Worm (Caenorhabditis elegans) whole organism, L4 larva: ENCODE data around the gene nlp-3.

Experiments
- F10B5.3 ChIP-seq: sonication (generic microtip); optimal IDR thresholded peaks from 2 replicates; lab custom pipeline; 2016; ENCODE audit warnings: mild to moderate bottlenecking, missing genetic modification characterization, missing compliant biosample characterization
- F26F4.8 ChIP-seq: fragments of 200-800 bp; sonication (Bioruptor generic); conservative IDR thresholded peaks from 2 replicates; pipeline ENCODE4 v1.3.6; 2022; ENCODE audit warnings: missing genetic modification characterization, missing compliant biosample characterization
- Y105C5A.15 ChIP-seq: fragments of 200-800 bp; sonication (Bioruptor generic); IDR thresholded peaks from 2 replicates; pipeline ENCODE4 v1.3.6; 2022; ENCODE audit warnings: missing genetic modification characterization, missing compliant biosample characterization
- ama-1 ChIP-seq: fragments of 150-350 bp; optimal IDR thresholded peaks from 2 replicates; lab custom pipeline; 2014; ENCODE audit warnings: inconsistent platforms, mixed read lengths
- ceh-62 ChIP-seq: sonication (generic microtip); optimal IDR thresholded peaks from 2 replicates; lab custom pipeline; 2017; ENCODE audit warnings: missing biosample characterization, missing genetic modification characterization
- cey-2 ChIP-seq: sonication (generic microtip); optimal IDR thresholded peaks from 3 replicates; lab custom pipeline; 2017; ENCODE audit warnings: missing genetic modification characterization, mild to moderate bottlenecking, missing compliant biosample characterization, antibody characterized with exemption, borderline replicate concordance; ENCODE audit not compliant: insufficient read depth
- daf-16 ChIP-seq, 3 experiments: sonication (generic microtip); optimal IDR thresholded peaks; 2 replicates each; lab custom pipeline; 2016 to 2017; ENCODE audit warnings: missing genetic modification characterization in 3 of 3, missing genetic modification reagents in 3 of 3, mild to moderate bottlenecking in 2 of 3, missing compliant biosample characterization in 2 of 3, missing biosample characterization in 1 of 3, moderate library complexity in 1 of 3
- dve-1 ChIP-seq: sonication (generic microtip); optimal IDR thresholded peaks from 2 replicates; lab custom pipeline; 2017; ENCODE audit warnings: antibody characterized with exemption, mild to moderate bottlenecking, missing genetic modification characterization, missing compliant biosample characterization; ENCODE audit not compliant: insufficient read depth
- gei-8 ChIP-seq: fragments of 200-800 bp; sonication (Bioruptor generic); optimal IDR thresholded peaks from 2 replicates; lab custom pipeline; 2018; ENCODE audit warnings: mild to moderate bottlenecking, missing genetic modification characterization, missing compliant biosample characterization
- hif-1 ChIP-seq, 2 experiments: sonication (generic microtip); optimal IDR thresholded peaks; 2 replicates each; lab custom pipeline; 2016 to 2017; ENCODE audit warnings: missing compliant biosample characterization in 2 of 2, missing genetic modification characterization in 2 of 2, missing genetic modification reagents in 2 of 2, missing genotype in 2 of 2, mild to moderate bottlenecking in 1 of 2
- hlh-11 ChIP-seq: fragments of 200-800 bp; sonication (Bioruptor generic); optimal IDR thresholded peaks from 2 replicates; lab custom pipeline; 2018; ENCODE audit warnings: mild to moderate bottlenecking, missing genetic modification characterization, missing compliant biosample characterization
- hlh-30 ChIP-seq: sonication (generic microtip); optimal IDR thresholded peaks from 2 replicates; lab custom pipeline; 2017; ENCODE audit warnings: antibody characterized with exemption, mild to moderate bottlenecking, missing genetic modification characterization, missing compliant biosample characterization; ENCODE audit not compliant: insufficient read depth
- lin-38 ChIP-seq: fragments of 200-800 bp; sonication (Bioruptor generic); IDR thresholded peaks from 2 replicates; pipeline ENCODE4 v1.3.6; 2022; ENCODE audit warnings: missing genetic modification reagents, missing genetic modification characterization, missing compliant biosample characterization
- lsy-2 ChIP-seq, 2 experiments: fragments of 150-350 bp in 1 of 2; sonication (generic microtip) in 1 of 2; optimal IDR thresholded peaks; 2 replicates each; lab custom pipeline; 2014 to 2017; ENCODE audit warnings: missing biosample characterization in 2 of 2, missing genetic modification characterization in 2 of 2
- mxl-2 ChIP-seq: fragments of 200-800 bp; sonication (Bioruptor generic); conservative IDR thresholded peaks from 2 replicates; pipeline ENCODE4 v1.3.6; 2022; ENCODE audit warnings: missing genetic modification reagents, missing genetic modification characterization, missing compliant biosample characterization
- nhr-11 ChIP-seq: fragments of 150-350 bp; optimal IDR thresholded peaks from 2 replicates; lab custom pipeline; 2014; ENCODE audit warnings: missing biosample characterization, missing genetic modification characterization
- nhr-48 ChIP-seq: sonication (generic microtip); optimal IDR thresholded peaks from 2 replicates; lab custom pipeline; 2016; ENCODE audit warnings: mild to moderate bottlenecking, missing genetic modification characterization, missing compliant biosample characterization
- php-3 ChIP-seq: fragments of 200-800 bp; sonication (Bioruptor generic); IDR thresholded peaks from 2 replicates; pipeline ENCODE4 v1.3.6; 2022; ENCODE audit warnings: missing genetic modification reagents, missing genetic modification characterization, missing compliant biosample characterization
- snpc-4 ChIP-seq: fragments of 150-350 bp; optimal IDR thresholded peaks from 2 replicates; lab custom pipeline; 2014; ENCODE audit warnings: missing biosample characterization, missing genetic modification characterization
- tra-1 ChIP-seq: fragments of 200-800 bp; sonication (Bioruptor generic); IDR thresholded peaks from 2 replicates; pipeline ENCODE4 v1.3.6; 2022; ENCODE audit warnings: missing genetic modification reagents, missing genetic modification characterization, missing compliant biosample characterization
- unc-39 ChIP-seq: sonication (generic microtip); optimal IDR thresholded peaks from 2 replicates; lab custom pipeline; 2017; ENCODE audit warnings: missing biosample characterization, missing genetic modification characterization
- unc-62 ChIP-seq, 3 experiments: fragments of 150-350 bp in 1 of 3; sonication (generic microtip); optimal IDR thresholded peaks in 2 of 3; peaks in 1 of 3; 1 replicate in 1 of 3; 2 replicates in 2 of 3; lab custom pipeline; 2014 to 2017; ENCODE audit warnings: missing biosample characterization in 3 of 3, missing genetic modification characterization in 3 of 3, missing genetic modification reagents in 3 of 3, missing genotype in 1 of 3
- vab-7 ChIP-seq: fragments of 200-800 bp; sonication (Bioruptor generic); IDR thresholded peaks from 2 replicates; pipeline ENCODE4 v1.3.6; 2022; ENCODE audit warnings: missing genetic modification reagents, missing genetic modification characterization, missing compliant biosample characterization
- zag-1 ChIP-seq: fragments of 150-350 bp; optimal IDR thresholded peaks from 2 replicates; lab custom pipeline; 2014; ENCODE audit warnings: missing biosample characterization, missing genetic modification characterization
- zip-11 ChIP-seq: fragments of 200-800 bp; sonication (Bioruptor generic); IDR thresholded peaks from 2 replicates; pipeline ENCODE4 v1.3.6; 2022; ENCODE audit warnings: missing genetic modification characterization, missing compliant biosample characterization
- zip-2 ChIP-seq: fragments of 150-350 bp; optimal IDR thresholded peaks from 2 replicates; lab custom pipeline; 2014; ENCODE audit warnings: missing biosample characterization, missing genetic modification characterization

The nlp-3 gene

DNA sequence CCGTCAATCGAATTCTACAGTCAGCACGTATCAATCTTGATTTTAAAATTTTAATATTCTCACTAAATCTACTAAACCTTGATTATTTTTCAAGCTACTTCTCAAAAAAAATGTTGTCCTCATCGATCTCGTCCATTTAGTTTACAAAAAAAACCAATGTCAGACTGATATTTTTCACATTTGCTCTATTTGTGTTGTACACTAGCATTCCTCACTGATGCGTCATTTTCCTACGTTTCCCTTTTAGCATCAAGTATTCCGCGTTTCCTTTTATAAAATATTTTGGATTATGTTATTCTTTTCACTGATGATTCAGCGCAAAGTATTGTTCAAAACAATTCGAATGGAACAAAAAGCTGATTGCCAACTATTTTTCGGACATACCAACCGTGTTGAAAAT, 38.8 kb downstream of the nlp-3 start, which contains the start of gene ttr-34:
TSS of gene ttr-34 (plus strand) at position 301 of the 400 bp plus-strand sequence.
- TF ChIP-seq snpc-4 (no peak), zip-11 (GFP tag; lab: Robert Waterston, UW) (no peak), F26F4.8 (GFP tag; lab: Robert Waterston, UW) (no peak), unc-62 (GFP tag; optimal IDR thresholded peaks at IDR 0.05 in 1 of 2; lab: Kevin White, UChicago) (peak in 1 of 2 experiments; percentile 14), unc-62 (tag; optimal IDR thresholded peaks at IDR 0.05; lab: Kevin White, UChicago) (no peak), gei-8 (GFP tag; lab: Kevin White, UChicago) (no peak), dve-1 (tag; lab: Kevin White, UChicago) (peak; percentile 32), ceh-62 (no peak), nhr-11 (tag; lab: Kevin White, UChicago) (no peak), zag-1 (no peak), cey-2 (tag; lab: Kevin White, UChicago) (no peak)

ce11 chrX:13134807-13135206, 43.4 kb downstream of the nlp-3 start, which contains the start of gene F09A5.2:
F09A5.2 (plus strand) TSS chrX:13135107.
- TF ChIP-seq vab-7 (GFP tag; lab: Robert Waterston, UW) (no peak), hlh-30 (tag; lab: Kevin White, UChicago) (no peak), nhr-48 (no peak), unc-39 (tag; lab: Kevin White, UChicago) (no peak), F10B5.3 (no peak), mxl-2 (GFP tag; lab: Robert Waterston, UW) (no peak), zag-1 (no peak), Y105C5A.15 (no peak), hif-1 (tag; optimal IDR thresholded peaks at IDR 0.05; lab: Kevin White, UChicago) (no peak), hlh-11 (no peak), ama-1 (lab: Kevin White, UChicago) (no peak), lsy-2 (tag; optimal IDR thresholded peaks at IDR 0.05; lab: Kevin White, UChicago) (no peak), nhr-11 (tag; lab: Kevin White, UChicago) (no peak), lin-38 (no peak), tra-1 (GFP tag; lab: Robert Waterston, UW) (no peak), zip-2 (no peak)

DNA sequence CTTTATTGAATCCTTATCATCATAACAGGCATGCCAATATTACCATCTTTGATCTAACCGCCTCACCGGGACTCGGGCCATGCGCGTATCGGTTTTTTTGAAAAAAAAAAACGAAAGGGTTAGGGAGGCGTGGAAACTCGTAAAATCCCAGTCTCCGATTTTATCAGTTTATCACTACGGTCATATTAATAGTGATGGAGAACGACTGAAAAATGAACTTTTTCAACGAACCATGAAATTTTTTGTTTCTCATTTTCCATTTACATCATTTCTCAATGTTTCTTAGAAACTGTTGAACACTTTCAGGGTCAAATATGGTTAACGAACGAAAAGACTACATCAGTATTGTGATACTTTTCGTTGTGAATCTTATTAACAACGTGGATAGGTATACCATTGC, 48.3 kb downstream of the nlp-3 start, which contains the start of gene spin-3:
TSS of gene spin-3 (plus strand) at position 301 of the 400 bp plus-strand sequence.
- TF ChIP-seq nhr-48 (no peak), daf-16 (GFP tag; optimal IDR thresholded peaks at IDR 0.05; lab: Kevin White, UChicago) (no peak), daf-16 (tag; optimal IDR thresholded peaks at IDR 0.05; lab: Kevin White, UChicago) (peak; percentile 20), php-3 (GFP tag; lab: Robert Waterston, UW) (0 out of 2 replicates have a peak, but pooled peaks have one; percentile 24), dve-1 (tag; lab: Kevin White, UChicago) (peak; percentile 33)
